Worm (Caenorhabditis elegans): ENCODE measurements around the gene dnj-25.

DNA sequence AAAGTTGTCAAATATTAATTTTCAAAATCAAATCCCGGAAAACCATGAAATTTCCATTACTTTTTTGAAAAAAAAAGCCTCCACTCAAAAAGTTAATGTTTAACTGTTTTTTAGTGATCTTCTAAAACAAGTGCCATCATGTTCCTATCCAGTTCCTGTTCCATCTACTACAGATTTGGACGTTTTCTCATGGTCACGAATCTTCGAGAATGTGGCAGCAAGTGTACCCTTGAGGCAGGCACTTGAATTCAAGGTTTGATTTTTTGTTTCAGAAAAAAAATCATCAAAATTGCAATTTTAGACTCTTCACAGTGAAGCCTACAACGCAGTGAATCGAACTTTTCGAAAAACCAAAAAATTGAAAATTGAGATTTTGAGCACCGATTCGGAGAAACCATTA is 29.6 kb downstream of the dnj-25 start:
- no peak for TF ChIP-seq dao-5 (tag; optimal IDR thresholded peaks at IDR 0.05)
- no peak for TF ChIP-seq W03F9.2 (tag; optimal IDR thresholded peaks at IDR 0.05)

All from whole organism, L4/young adult.